Fruit fly (Drosophila melanogaster): ENCODE data around the gene CG42819.

DNA sequence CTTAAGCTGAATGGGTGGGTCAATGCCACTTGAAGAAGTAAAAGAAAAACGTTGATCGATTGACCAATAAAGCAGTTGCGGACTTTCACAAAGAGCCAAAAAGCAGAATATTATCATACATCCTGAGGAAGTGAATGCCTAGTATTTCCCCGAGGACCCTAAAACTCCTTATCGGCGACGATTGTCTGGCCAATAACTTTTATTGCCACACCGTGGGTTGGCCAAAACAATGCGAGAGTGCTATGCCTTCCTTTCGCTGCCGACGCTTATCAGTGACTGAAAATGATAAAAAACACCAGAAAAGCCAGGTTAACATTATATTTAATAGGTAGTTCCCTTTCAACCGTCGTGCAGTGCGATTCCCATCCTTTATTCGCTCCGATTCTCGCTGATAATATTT is 37.3 kb downstream of the CG42819 start, which contains the start of gene Mur29B:
- TF ChIP-seq pan (optimal IDR thresholded peaks at IDR 0.05), result no peak
- no peak for TF ChIP-seq CG8478 (optimal IDR thresholded peaks at IDR 0.05)
- no peak for TF ChIP-seq psq (optimal IDR thresholded peaks at IDR 0.05)
- TF ChIP-seq Dll (optimal IDR thresholded peaks at IDR 0.05), result no peak
- TF ChIP-seq EcR (GFP tag; optimal IDR thresholded peaks at IDR 0.05), result no peak
- no peak for TF ChIP-seq usp (GFP tag; optimal IDR thresholded peaks at IDR 0.05)
